Worm (Caenorhabditis elegans) whole organism, L3 larva: Measurements from ENCODE around the gene col-151.

Experiments used
- aly-2 ChIP-seq: fragments of 150-350 bp; optimal IDR thresholded peaks from 2 replicates; lab custom pipeline; 2014; ENCODE audit warnings: missing biosample characterization, missing genetic modification characterization
- elt-1 ChIP-seq: fragments of 150-350 bp; optimal IDR thresholded peaks from 2 replicates; lab custom pipeline; 2014; ENCODE audit warnings: missing biosample characterization, missing genetic modification characterization
- fkh-10 ChIP-seq: sonication (generic microtip); optimal IDR thresholded peaks from 2 replicates; lab custom pipeline; 2017; ENCODE audit warnings: missing biosample characterization, missing genetic modification reagents, missing genetic modification characterization
- lin-39 ChIP-seq: fragments of 150-350 bp; optimal IDR thresholded peaks from 2 replicates; lab custom pipeline; 2018; ENCODE audit warnings: missing biosample characterization, missing genetic modification reagents, missing genetic modification characterization
- nhr-11 ChIP-seq: fragments of 150-350 bp; optimal IDR thresholded peaks from 2 replicates; lab custom pipeline; 2014; ENCODE audit warnings: missing biosample characterization, missing genetic modification characterization
- nhr-237 ChIP-seq: fragments of 150-350 bp; optimal IDR thresholded peaks from 2 replicates; lab custom pipeline; 2014; ENCODE audit warnings: missing biosample characterization, missing genetic modification characterization
- nhr-76 ChIP-seq: fragments of 150-350 bp; sonication (generic microtip); optimal IDR thresholded peaks from 5 replicates; lab custom pipeline; 2014; ENCODE audit warnings: missing biosample characterization, missing genetic modification characterization
- sea-2 ChIP-seq: fragments of 150-350 bp; sonication (generic microtip); optimal IDR thresholded peaks from 4 replicates; lab custom pipeline; 2014; ENCODE audit warnings: missing biosample characterization, missing genetic modification reagents, missing genetic modification characterization
- unc-62 ChIP-seq: fragments of 150-350 bp; sonication (generic microtip); optimal IDR thresholded peaks from 4 replicates; lab custom pipeline; 2014; ENCODE audit warnings: missing biosample characterization, missing genetic modification reagents, missing genetic modification characterization

- TF ChIP-seq fkh-10 (GFP tag; lab: Kevin White, UChicago) (no peak), lin-39 (tag; lab: Kevin White, UChicago) (no peak), elt-1 (tag; lab: Kevin White, UChicago) (no peak), aly-2 (tag; lab: Kevin White, UChicago) (no peak), nhr-237 (tag; lab: Kevin White, UChicago) (no peak), nhr-11 (tag; lab: Kevin White, UChicago) (no peak), sea-2 (no peak), unc-62 (GFP tag; lab: Kevin White, UChicago) (no peak), nhr-76 (tag; lab: Kevin White, UChicago) (no peak)
These were observed 46.4 kb upstream of the col-151 start, which contains the start of gene pap-1 for ce11 chrV:10441135-10442024.
